Fruit fly (Drosophila melanogaster): ENCODE data around the gene Polr2B.

- TF ChIP-seq fd3F (GFP tag; optimal IDR thresholded peaks at IDR 0.05), result no peak
- TF ChIP-seq CG3995 (GFP tag; optimal IDR thresholded peaks at IDR 0.05), result no peak
Measured at dm6 chr3R:14131972-14132371, 6.4 kb downstream of the Polr2B start, which contains the start of gene CG14356.

All from whole organism, embryonic.